Fruit fly (Drosophila melanogaster): ENCODE measurements around the gene Pig1.

The Pig1 gene

dm6 chrX:3249189-3249588 is at the start of gene Pig1:
TSS of gene Pig1 (minus strand) at chrX:3249289.
- TF ChIP-seq noc (tag; optimal IDR thresholded peaks at IDR 0.05), result no peak

dm6 chrX:3297444-3298300 is 48.6 kb upstream of the Pig1 start:
- peak; percentile 78 for TF ChIP-seq noc (tag; optimal IDR thresholded peaks at IDR 0.05)

- TF ChIP-seq noc (tag; optimal IDR thresholded peaks at IDR 0.05), result no peak
These were observed 46.9 kb upstream of the Pig1 start for dm6 chrX:3296032-3296431.

- no peak for TF ChIP-seq noc (tag; optimal IDR thresholded peaks at IDR 0.05)
These were observed 46.4 kb upstream of the Pig1 start for dm6 chrX:3295467-3295853.

dm6 chrX:3294816-3295466 is 45.9 kb upstream of the Pig1 start:
- peak; percentile 93 for TF ChIP-seq noc (tag; optimal IDR thresholded peaks at IDR 0.05)

dm6 chrX:3291071-3291660 is 42.1 kb upstream of the Pig1 start:
- no peak for TF ChIP-seq noc (tag; optimal IDR thresholded peaks at IDR 0.05)

- no peak for TF ChIP-seq noc (tag; optimal IDR thresholded peaks at IDR 0.05)
These were observed 40.0 kb upstream of the Pig1 start for dm6 chrX:3288909-3289706.

- TF ChIP-seq noc (tag; optimal IDR thresholded peaks at IDR 0.05), result no peak
These were observed 39.3 kb upstream of the Pig1 start for dm6 chrX:3288247-3288838.

dm6 chrX:3281958-3282357 is 32.9 kb upstream of the Pig1 start:
- TF ChIP-seq noc (tag; optimal IDR thresholded peaks at IDR 0.05), result no peak

dm6 chrX:3273557-3273956 is 24.5 kb upstream of the Pig1 start:
- peak; percentile 43 for TF ChIP-seq noc (tag; optimal IDR thresholded peaks at IDR 0.05)

- peak; percentile 69 for TF ChIP-seq noc (tag; optimal IDR thresholded peaks at IDR 0.05)
These were observed 16.7 kb upstream of the Pig1 start for dm6 chrX:3265828-3266227.

- TF ChIP-seq noc (tag; optimal IDR thresholded peaks at IDR 0.05), result peak; percentile 44
These were observed 11.4 kb upstream of the Pig1 start for dm6 chrX:3260536-3260935.

- TF ChIP-seq noc (tag; optimal IDR thresholded peaks at IDR 0.05), result peak; percentile 93
These were observed 6.7 kb upstream of the Pig1 start for dm6 chrX:3255569-3256309.

dm6 chrX:3249789-3250188 is 700 bp upstream of the Pig1 start, which contains the start of gene Sgs4:
TSS of gene Sgs4 (plus strand) at chrX:3250089.
- no peak for TF ChIP-seq noc (tag; optimal IDR thresholded peaks at IDR 0.05)

dm6 chrX:3244120-3244519 is 5.0 kb downstream of the Pig1 start, which contains the start of gene ng4:
TSS of gene ng4 (minus strand) at chrX:3244220.
- TF ChIP-seq noc (tag; optimal IDR thresholded peaks at IDR 0.05), result no peak

Measured in whole organism, larva.